Worm (Caenorhabditis elegans): ENCODE results near the gene Y43C5A.7.

DNA sequence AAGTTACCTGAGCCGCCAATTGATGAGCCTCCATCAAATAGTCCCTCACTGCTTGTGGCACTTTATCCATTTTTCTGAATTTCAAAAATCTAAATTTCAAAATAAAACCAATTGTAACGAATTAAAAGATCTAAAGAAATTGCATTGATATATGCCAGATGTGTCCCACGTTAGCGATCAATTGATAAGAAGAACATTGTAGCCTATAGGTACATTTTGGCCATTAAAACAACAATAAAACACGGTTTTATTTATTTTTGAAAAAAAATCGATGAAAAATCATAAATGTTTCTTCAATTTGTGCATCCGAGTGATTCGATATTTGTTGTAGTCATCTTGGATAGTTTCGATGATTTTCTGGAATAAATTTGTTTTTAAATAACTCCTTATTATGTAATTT, 38.0 kb upstream of the Y43C5A.7 start, which contains the start of gene ech-8:
- TF ChIP-seq mep-1 (tag; optimal IDR thresholded peaks at IDR 0.05), result no peak
- TF ChIP-seq ces-1 (GFP tag; optimal IDR thresholded peaks at IDR 0.05), result no peak
- no peak for TF ChIP-seq flh-1 (GFP tag; optimal IDR thresholded peaks at IDR 0.05)
- no peak for TF ChIP-seq nhr-76 (tag; optimal IDR thresholded peaks at IDR 0.05)
- no peak for TF ChIP-seq unc-62 (GFP tag; optimal IDR thresholded peaks at IDR 0.05)
- no peak for TF ChIP-seq ztf-11 (tag; optimal IDR thresholded peaks at IDR 0.05)
- TF ChIP-seq blmp-1 (tag; optimal IDR thresholded peaks at IDR 0.05), result no peak

All from whole organism, mixed stage, embryonic.